Fruit fly (Drosophila melanogaster) whole organism, adult: ENCODE results near the gene hop.
A peak's percentile ranks its signal among the peaks of the same experiment; 100 is the strongest.

ENCODE experiments used
- CG11617 ChIP-seq: fragments of 200-800 bp; sonication (Bioruptor generic); optimal IDR thresholded peaks from 2 replicates; lab custom pipeline; 2017; ENCODE audit warnings: mild to moderate bottlenecking, missing biosample characterization, missing genetic modification reagents, missing genetic modification characterization
- CG12768 ChIP-seq: fragments of 200-800 bp; sonication (Bioruptor generic); optimal IDR thresholded peaks from 2 replicates; lab custom pipeline; 2017; ENCODE audit warnings: missing biosample characterization, missing genetic modification characterization, mild to moderate bottlenecking, moderate library complexity, missing genetic modification reagents
- CG14711 ChIP-seq: fragments of 200-800 bp; sonication (Bioruptor generic); optimal IDR thresholded peaks from 2 replicates; lab custom pipeline; 2018; ENCODE audit warnings: missing biosample characterization, mild to moderate bottlenecking, missing genetic modification characterization, moderate library complexity
- CG1620 ChIP-seq: fragments of 200-800 bp; sonication (Bioruptor generic); optimal IDR thresholded peaks from 2 replicates; lab custom pipeline; 2016; ENCODE audit warnings: missing biosample characterization, missing genetic modification characterization
- CG33017 ChIP-seq: fragments of 200-800 bp; sonication (Bioruptor generic); optimal IDR thresholded peaks from 2 replicates; lab custom pipeline; 2018; ENCODE audit warnings: missing biosample characterization, mild to moderate bottlenecking, missing genetic modification characterization, moderate library complexity
- CG5204 ChIP-seq: fragments of 200-800 bp; sonication (Bioruptor generic); optimal IDR thresholded peaks from 2 replicates; lab custom pipeline; 2016; ENCODE audit warnings: missing biosample characterization, missing genetic modification characterization
- CG7045 ChIP-seq: fragments of 200-800 bp; sonication (Bioruptor generic); optimal IDR thresholded peaks from 2 replicates; lab custom pipeline; 2017; ENCODE audit warnings: missing biosample characterization, mild to moderate bottlenecking, missing genetic modification characterization
- CG7101 ChIP-seq: fragments of 200-800 bp; sonication (Bioruptor generic); optimal IDR thresholded peaks from 2 replicates; lab custom pipeline; 2018; ENCODE audit warnings: missing biosample characterization, mild to moderate bottlenecking, missing genetic modification characterization, moderate library complexity
- Clk ChIP-seq: fragments of 200-800 bp; sonication (Bioruptor generic); optimal IDR thresholded peaks from 2 replicates; lab custom pipeline; 2017; ENCODE audit warnings: missing biosample characterization, missing genetic modification characterization
- Crg-1 ChIP-seq: fragments of 200-800 bp; sonication (Bioruptor generic); optimal IDR thresholded peaks from 2 replicates; lab custom pipeline; 2016; ENCODE audit warnings: missing biosample characterization, missing genetic modification characterization
- Hr96 ChIP-seq: fragments of 200-800 bp; sonication (Bioruptor generic); optimal IDR thresholded peaks from 2 replicates; lab custom pipeline; 2016; ENCODE audit warnings: missing biosample characterization, missing genetic modification characterization
- Mnt ChIP-seq: fragments of 200-800 bp; sonication (Bioruptor generic); optimal IDR thresholded peaks from 2 replicates; lab custom pipeline; 2016; ENCODE audit warnings: missing biosample characterization, mild to moderate bottlenecking, missing genetic modification characterization
- bab1 ChIP-seq: fragments of 200-800 bp; sonication (Bioruptor generic); optimal IDR thresholded peaks from 3 replicates; lab custom pipeline; 2019; ENCODE audit warnings: missing biosample characterization, mild to moderate bottlenecking, missing genetic modification characterization, moderate library complexity
- cic ChIP-seq: fragments of 200-800 bp; sonication (Bioruptor generic); optimal IDR thresholded peaks from 2 replicates; lab custom pipeline; 2017; ENCODE audit warnings: missing biosample characterization, mild to moderate bottlenecking, missing genetic modification characterization, moderate library complexity
- cnc ChIP-seq, 2 experiments: fragments of >200 bp; optimal IDR thresholded peaks; 2 replicates each; lab custom pipeline; 2017
- kay ChIP-seq: fragments of 200-800 bp; sonication (Bioruptor generic); peaks from one replicate; lab custom pipeline; 2016; ENCODE audit warnings: missing biosample characterization, missing genetic modification characterization, borderline replicate concordance
- ovo ChIP-seq: fragments of 200-800 bp; sonication (Bioruptor generic); optimal IDR thresholded peaks from 2 replicates; lab custom pipeline; 2016; ENCODE audit warnings: missing biosample characterization, missing genetic modification characterization
- pad ChIP-seq: fragments of 200-800 bp; sonication (Bioruptor generic); optimal IDR thresholded peaks from 3 replicates; lab custom pipeline; 2017; ENCODE audit warnings: missing biosample characterization, missing genetic modification characterization, mild to moderate bottlenecking, moderate library complexity, missing genetic modification reagents
- tj ChIP-seq: fragments of 200-800 bp; sonication (Bioruptor generic); optimal IDR thresholded peaks from 3 replicates; lab custom pipeline; 2017; ENCODE audit warnings: missing biosample characterization, mild to moderate bottlenecking, missing genetic modification characterization, moderate library complexity
- toe ChIP-seq: fragments of 200-800 bp; sonication (Bioruptor generic); optimal IDR thresholded peaks from 2 replicates; lab custom pipeline; 2016; ENCODE audit warnings: missing biosample characterization, missing genetic modification characterization

The hop gene

DNA sequence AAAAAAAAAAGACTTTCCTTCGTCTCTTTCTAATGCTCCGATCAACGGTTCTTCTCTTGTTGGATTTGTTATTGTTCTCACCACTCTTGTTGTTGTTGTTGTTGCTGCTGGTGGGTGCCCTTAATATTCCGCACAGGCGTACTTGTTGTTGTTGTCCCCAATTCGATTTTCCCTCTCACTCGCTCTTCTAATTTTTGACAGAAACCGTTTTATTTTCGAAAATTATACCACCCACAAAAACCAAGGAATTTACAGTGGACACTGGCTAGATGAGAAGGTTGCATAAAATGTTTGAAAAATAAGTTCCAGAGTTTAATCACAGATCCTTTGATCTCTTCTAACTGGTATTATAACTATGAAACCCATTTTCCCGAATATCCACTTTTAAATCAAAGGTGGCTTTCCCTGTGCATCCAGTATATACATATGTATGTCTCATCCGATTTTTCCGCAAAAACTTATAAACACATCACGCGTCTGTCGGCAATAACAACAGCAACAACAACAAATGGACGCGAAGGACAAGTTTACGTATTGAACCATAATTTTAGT lies 23.5 kb upstream of the hop start:
- TF ChIP-seq CG33017 (tag; lab: Kevin White, UChicago) (no peak), pad (peak; percentile 29), CG11617 (GFP tag; lab: Kevin White, UChicago) (no peak), Crg-1 (GFP tag; lab: Kevin White, UChicago) (no peak), CG5204 (GFP tag; lab: Kevin White, UChicago) (no peak), CG7101 (tag; lab: Kevin White, UChicago) (no peak), CG7045 (GFP tag; lab: Kevin White, UChicago) (no peak), bab1 (GFP tag; lab: Kevin White, UChicago) (no peak), CG12768 (GFP tag; lab: Kevin White, UChicago) (no peak)

DNA sequence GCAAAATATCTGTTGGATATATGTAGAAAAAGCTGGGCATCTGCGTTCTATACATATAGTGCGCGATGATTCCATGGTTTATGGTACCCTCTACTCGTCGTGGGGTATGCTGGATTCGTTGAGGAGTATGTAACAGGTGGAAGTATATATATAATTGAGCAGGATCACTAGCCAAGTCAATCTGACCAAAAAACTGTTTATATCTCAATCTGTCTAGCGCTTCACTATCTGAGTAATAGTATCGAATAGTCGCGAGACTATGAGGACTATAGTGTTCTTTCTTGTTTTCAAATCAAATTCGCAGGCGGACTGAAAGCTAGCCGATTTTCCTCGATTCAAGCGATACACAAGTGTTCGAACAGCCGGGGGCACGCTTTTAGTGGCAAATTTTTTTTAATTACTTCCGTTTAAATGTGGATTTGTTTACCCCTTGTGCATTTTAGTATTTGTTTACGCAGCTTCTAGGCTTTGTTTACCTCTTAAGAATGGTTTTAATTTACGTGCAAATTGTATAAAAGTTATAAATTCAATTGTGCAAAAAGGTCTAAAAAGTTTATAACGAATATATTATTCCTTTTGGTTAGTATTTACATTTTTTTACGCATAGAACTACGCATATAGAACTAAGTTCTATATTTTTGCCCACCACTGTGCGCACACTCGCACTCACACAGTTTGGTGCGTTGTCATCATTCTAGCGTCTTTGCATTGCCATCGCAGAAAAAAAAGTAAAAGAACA lies 22.9 kb upstream of the hop start:
- TF ChIP-seq toe (GFP tag; lab: Kevin White, UChicago): no peak
- TF ChIP-seq tj (GFP tag; lab: Kevin White, UChicago): peak; percentile 26
- TF ChIP-seq Mnt (GFP tag; lab: Kevin White, UChicago): no peak
- TF ChIP-seq CG1620 (GFP tag; lab: Kevin White, UChicago): no peak
- no peak for TF ChIP-seq cic (GFP tag; lab: Kevin White, UChicago)
- TF ChIP-seq CG5204 (GFP tag; lab: Kevin White, UChicago): peak; percentile 24
- peak; percentile 16 for TF ChIP-seq CG14711 (tag; lab: Kevin White, UChicago)
- peak; percentile 40 for TF ChIP-seq CG7045 (GFP tag; lab: Kevin White, UChicago)
- TF ChIP-seq pad: no peak
- peak; percentile 89 for TF ChIP-seq kay
- TF ChIP-seq ovo (GFP tag; lab: Kevin White, UChicago): no peak
- TF ChIP-seq CG11617 (GFP tag; lab: Kevin White, UChicago): peak; percentile 17
- peak; percentile 13 for TF ChIP-seq bab1 (GFP tag; lab: Kevin White, UChicago)
- TF ChIP-seq Hr96 (GFP tag; lab: Kevin White, UChicago): no peak
- TF ChIP-seq Clk (GFP tag; lab: Kevin White, UChicago): no peak
- no peak for TF ChIP-seq cnc (optimal IDR thresholded peaks at IDR 0.05; lab: Kevin White, UChicago)
- TF ChIP-seq Crg-1 (GFP tag; lab: Kevin White, UChicago): no peak
- TF ChIP-seq CG33017 (tag; lab: Kevin White, UChicago): no peak
- peak; percentile 34 for TF ChIP-seq CG12768 (GFP tag; lab: Kevin White, UChicago)
- no peak for TF ChIP-seq CG7101 (tag; lab: Kevin White, UChicago)

DNA sequence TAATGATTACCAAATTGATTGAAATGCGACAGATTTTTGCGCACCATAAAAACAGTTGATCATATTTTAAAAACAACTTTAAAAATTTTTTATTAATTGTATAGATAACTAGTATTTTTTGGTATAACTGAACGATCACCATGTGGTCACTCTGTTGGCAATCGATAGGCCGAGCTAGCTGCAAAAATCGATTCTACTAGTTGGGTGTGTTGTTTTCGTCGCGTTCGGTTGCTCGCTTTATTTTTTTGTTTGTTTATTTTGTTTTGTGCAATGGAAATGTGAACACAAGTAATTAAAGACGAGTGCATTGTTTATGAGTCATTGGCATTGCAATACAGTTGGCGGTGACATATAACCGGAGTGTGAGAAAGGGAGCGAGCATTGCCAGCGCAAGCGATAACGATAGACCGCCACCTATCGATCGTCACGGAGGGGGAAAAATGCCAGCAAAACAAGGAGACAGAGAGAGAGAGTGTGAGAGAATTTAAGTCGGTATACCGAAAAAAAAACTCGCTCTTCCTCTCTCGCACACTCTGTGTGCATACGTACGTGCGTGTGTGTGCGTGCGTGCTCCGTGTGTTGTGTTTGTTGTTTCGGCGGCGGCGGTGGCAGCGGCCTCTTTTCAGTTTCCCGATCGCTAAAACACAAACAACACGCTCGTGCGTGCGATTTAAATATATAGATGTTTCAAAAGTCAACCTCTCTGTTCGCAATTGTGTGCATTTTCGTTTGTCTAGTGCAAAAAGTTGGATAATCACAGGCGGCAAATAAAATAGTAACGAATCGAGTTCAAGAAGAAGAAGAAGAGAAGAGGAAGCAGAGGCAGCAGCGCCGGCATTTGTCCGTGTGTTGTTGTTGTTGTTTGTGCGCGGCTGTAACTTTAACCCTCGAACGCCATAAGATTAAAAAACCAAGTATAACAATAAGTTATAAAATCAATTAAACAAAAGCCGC lies 21.9 kb upstream of the hop start:
- TF ChIP-seq toe (GFP tag; lab: Kevin White, UChicago) (no peak), bab1 (GFP tag; lab: Kevin White, UChicago) (peak; percentile 67), CG33017 (tag; lab: Kevin White, UChicago) (no peak), pad (peak; percentile 99), CG5204 (GFP tag; lab: Kevin White, UChicago) (no peak)

- TF ChIP-seq Crg-1 (GFP tag; lab: Kevin White, UChicago) (no peak), CG14711 (tag; lab: Kevin White, UChicago) (no peak), CG33017 (tag; lab: Kevin White, UChicago) (no peak), CG7101 (tag; lab: Kevin White, UChicago) (no peak), CG7045 (GFP tag; lab: Kevin White, UChicago) (no peak), ovo (GFP tag; lab: Kevin White, UChicago) (no peak), CG11617 (GFP tag; lab: Kevin White, UChicago) (no peak), Clk (GFP tag; lab: Kevin White, UChicago) (no peak), Hr96 (GFP tag; lab: Kevin White, UChicago) (no peak), cic (GFP tag; lab: Kevin White, UChicago) (no peak), bab1 (GFP tag; lab: Kevin White, UChicago) (no peak), CG12768 (GFP tag; lab: Kevin White, UChicago) (no peak), cnc (optimal IDR thresholded peaks at IDR 0.05; lab: Kevin White, UChicago) (no peak), CG5204 (GFP tag; lab: Kevin White, UChicago) (no peak), CG1620 (GFP tag; lab: Kevin White, UChicago) (no peak), pad (no peak), Mnt (GFP tag; lab: Kevin White, UChicago) (no peak), kay (no peak)
Measured at dm6 chrX:11385498-11385897, 17.6 kb upstream of the hop start.

DNA sequence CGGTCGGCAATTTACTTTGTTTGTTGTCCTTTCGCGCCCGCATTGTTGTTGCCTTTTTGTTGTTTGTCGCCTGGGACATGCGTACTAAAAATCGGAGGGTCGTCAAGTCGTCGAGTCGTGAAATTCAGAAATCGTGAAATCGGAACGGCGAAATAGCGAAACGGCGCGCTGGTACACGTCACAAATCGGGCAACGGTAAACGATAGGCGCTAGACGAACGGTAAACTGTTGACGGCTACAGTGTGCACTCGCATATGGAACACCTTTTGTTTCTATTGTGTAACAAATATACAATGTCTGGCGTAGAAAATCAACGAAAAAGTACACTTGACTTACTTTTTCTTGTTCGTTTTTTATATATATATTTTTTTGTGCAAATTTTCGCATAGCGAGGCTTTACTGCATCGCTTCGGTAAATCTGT lies 16.1 kb upstream of the hop start:
- TF ChIP-seq CG12768 (GFP tag; lab: Kevin White, UChicago): peak; percentile 4
- TF ChIP-seq CG7045 (GFP tag; lab: Kevin White, UChicago): peak; percentile 42
- peak; percentile 46 for TF ChIP-seq CG7101 (tag; lab: Kevin White, UChicago)
- TF ChIP-seq cnc (optimal IDR thresholded peaks at IDR 0.05; lab: Kevin White, UChicago): no peak
- TF ChIP-seq bab1 (GFP tag; lab: Kevin White, UChicago): no peak
- TF ChIP-seq tj (GFP tag; lab: Kevin White, UChicago): no peak
- TF ChIP-seq pad: no peak
- TF ChIP-seq CG5204 (GFP tag; lab: Kevin White, UChicago): peak; percentile 44
- TF ChIP-seq CG33017 (tag; lab: Kevin White, UChicago): peak; percentile 17
- TF ChIP-seq cic (GFP tag; lab: Kevin White, UChicago): no peak
- TF ChIP-seq CG14711 (tag; lab: Kevin White, UChicago): no peak
- TF ChIP-seq Crg-1 (GFP tag; lab: Kevin White, UChicago): no peak
- no peak for TF ChIP-seq Mnt (GFP tag; lab: Kevin White, UChicago)
- TF ChIP-seq kay: no peak
- TF ChIP-seq Hr96 (GFP tag; lab: Kevin White, UChicago): no peak
- TF ChIP-seq Clk (GFP tag; lab: Kevin White, UChicago): no peak
- no peak for TF ChIP-seq ovo (GFP tag; lab: Kevin White, UChicago)
- TF ChIP-seq CG11617 (GFP tag; lab: Kevin White, UChicago): peak; percentile 42
- TF ChIP-seq CG1620 (GFP tag; lab: Kevin White, UChicago): no peak
- peak; percentile 27 for TF ChIP-seq toe (GFP tag; lab: Kevin White, UChicago)
